Fruit fly (Drosophila melanogaster) whole organism, pupa: ENCODE measurements around the gene CG32369.

ENCODE experiments used
- CG12605 ChIP-seq: fragments of 200-800 bp; sonication (Bioruptor generic); IDR thresholded peaks from 2 replicates; pipeline ENCODE4 v1.3.6; 2022; ENCODE audit warnings: missing biosample characterization, missing genetic modification characterization
- Pif1A ChIP-seq: fragments of 200-800 bp; sonication (Bioruptor generic); optimal IDR thresholded peaks from 3 replicates; lab custom pipeline; 2016; ENCODE audit warnings: missing biosample characterization, missing genetic modification characterization

- TF ChIP-seq CG12605 (GFP tag; lab: Robert Waterston, UW), result no peak
- no peak for TF ChIP-seq Pif1A (GFP tag; lab: Kevin White, UChicago)
Measured at dm6 chr3L:7786263-7786662, 23.4 kb downstream of the CG32369 start.
